Fruit fly (Drosophila melanogaster) whole organism, prepupa: Measurements from ENCODE around the gene CG10298.

Experiments used
- Blimp-1 ChIP-seq: fragments of 200-800 bp; sonication (Bioruptor generic); optimal IDR thresholded peaks from 3 replicates; lab custom pipeline; 2017; ENCODE audit warnings: missing biosample characterization, missing genetic modification characterization, mild to moderate bottlenecking, moderate library complexity, missing genetic modification reagents
- CG10631 ChIP-seq: fragments of 200-800 bp; sonication (Bioruptor generic); optimal IDR thresholded peaks from 2 replicates; lab custom pipeline; 2016; ENCODE audit warnings: missing biosample characterization, missing genetic modification characterization
- CG10669 ChIP-seq: fragments of 200-800 bp; sonication (Bioruptor generic); optimal IDR thresholded peaks from 3 replicates; lab custom pipeline; 2018; ENCODE audit warnings: missing biosample characterization, mild to moderate bottlenecking, missing genetic modification characterization, moderate library complexity
- CG11294 ChIP-seq: fragments of 200-800 bp; sonication (Bioruptor generic); IDR thresholded peaks from 2 replicates; pipeline ENCODE4 v1.3.6; 2022; ENCODE audit warnings: missing biosample characterization, missing genetic modification characterization
- CG11902 ChIP-seq: fragments of 200-800 bp; sonication (Bioruptor generic); optimal IDR thresholded peaks from 3 replicates; lab custom pipeline; 2016; ENCODE audit warnings: missing biosample characterization, missing genetic modification characterization
- CG15336 ChIP-seq: fragments of 200-800 bp; sonication (Bioruptor generic); IDR thresholded peaks from 2 replicates; pipeline ENCODE4 v1.3.6; 2022; ENCODE audit warnings: missing biosample characterization, missing genetic modification characterization
- CG16779 ChIP-seq: fragments of 200-800 bp; sonication (Bioruptor generic); optimal IDR thresholded peaks from 3 replicates; lab custom pipeline; 2017; ENCODE audit warnings: missing biosample characterization, mild to moderate bottlenecking, missing genetic modification characterization
- CG3032 ChIP-seq: fragments of 200-800 bp; optimal IDR thresholded peaks from 2 replicates; lab custom pipeline; 2019; ENCODE audit warnings: missing biosample characterization, mild to moderate bottlenecking, missing genetic modification characterization, moderate library complexity
- CG31627 ChIP-seq: fragments of 200-800 bp; sonication (Bioruptor generic); optimal IDR thresholded peaks from 3 replicates; lab custom pipeline; 2016; ENCODE audit warnings: missing biosample characterization, missing genetic modification characterization
- CG32006 ChIP-seq: fragments of 200-800 bp; sonication (Bioruptor generic); optimal IDR thresholded peaks from 3 replicates; lab custom pipeline; 2017; ENCODE audit warnings: missing biosample characterization, mild to moderate bottlenecking, missing genetic modification characterization
- CG3919 ChIP-seq: fragments of 200-800 bp; sonication (Bioruptor generic); optimal IDR thresholded peaks from 3 replicates; lab custom pipeline; 2016; ENCODE audit warnings: missing biosample characterization, missing genetic modification characterization
- CG4318 ChIP-seq: fragments of 200-800 bp; sonication (Bioruptor generic); optimal IDR thresholded peaks from 3 replicates; lab custom pipeline; 2017; ENCODE audit warnings: missing biosample characterization, mild to moderate bottlenecking, missing genetic modification characterization
- CG6276 ChIP-seq: fragments of 200-800 bp; sonication (Bioruptor generic); optimal IDR thresholded peaks from 2 replicates; lab custom pipeline; 2017; ENCODE audit warnings: missing biosample characterization, mild to moderate bottlenecking, missing genetic modification characterization
- CG6792 ChIP-seq: fragments of 200-800 bp; sonication (Bioruptor generic); optimal IDR thresholded peaks from 3 replicates; lab custom pipeline; 2016; ENCODE audit warnings: missing biosample characterization, missing genetic modification characterization
- CG6808 ChIP-seq: fragments of 200-800 bp; sonication (Bioruptor generic); optimal IDR thresholded peaks from 3 replicates; lab custom pipeline; 2017; ENCODE audit warnings: missing biosample characterization, missing genetic modification characterization, mild to moderate bottlenecking, moderate library complexity, missing genetic modification reagents
- CG6854 ChIP-seq: fragments of 200-800 bp; sonication (Bioruptor generic); optimal IDR thresholded peaks from 2 replicates; lab custom pipeline; 2017; ENCODE audit warnings: missing biosample characterization, mild to moderate bottlenecking, missing genetic modification characterization
- CG7368 ChIP-seq: fragments of 200-800 bp; sonication (Bioruptor generic); optimal IDR thresholded peaks from 3 replicates; lab custom pipeline; 2016; ENCODE audit warnings: missing biosample characterization, missing genetic modification characterization
- CG8119 ChIP-seq: fragments of 200-800 bp; sonication (Bioruptor generic); IDR thresholded peaks from 3 replicates; pipeline ENCODE4 v1.3.6; 2022; ENCODE audit warnings: missing biosample characterization, missing genetic modification characterization
- CG8319 ChIP-seq: fragments of 200-800 bp; sonication (Bioruptor generic); optimal IDR thresholded peaks from 3 replicates; lab custom pipeline; 2016; ENCODE audit warnings: missing biosample characterization, missing genetic modification characterization
- CG9139 ChIP-seq: fragments of 200-800 bp; sonication (Bioruptor generic); optimal IDR thresholded peaks from 3 replicates; lab custom pipeline; 2017; ENCODE audit warnings: missing biosample characterization, mild to moderate bottlenecking, missing genetic modification characterization
- Eip75B ChIP-seq: fragments of 200-800 bp; sonication (Bioruptor generic); optimal IDR thresholded peaks from 3 replicates; lab custom pipeline; 2016; ENCODE audit warnings: missing biosample characterization, missing genetic modification characterization
- Eip78C ChIP-seq: fragments of 200-800 bp; sonication (Bioruptor generic); peaks from one replicate; lab custom pipeline; 2016; ENCODE audit warnings: missing biosample characterization, missing genetic modification characterization
- Eip93F ChIP-seq: fragments of 200-800 bp; sonication (Bioruptor generic); optimal IDR thresholded peaks from 2 replicates; lab custom pipeline; 2016; ENCODE audit warnings: missing biosample characterization, mild to moderate bottlenecking, missing genetic modification characterization
- Ets21C ChIP-seq: fragments of 200-800 bp; sonication (Bioruptor generic); optimal IDR thresholded peaks from 3 replicates; lab custom pipeline; 2016; ENCODE audit warnings: missing biosample characterization, missing genetic modification characterization
- Ets96B ChIP-seq: fragments of 200-800 bp; optimal IDR thresholded peaks from 2 replicates; lab custom pipeline; 2019; ENCODE audit warnings: missing biosample characterization, mild to moderate bottlenecking, missing genetic modification characterization, moderate library complexity
- Hr38 ChIP-seq: sonication (Bioruptor generic); optimal IDR thresholded peaks from 2 replicates; lab custom pipeline; 2016; ENCODE audit warnings: missing biosample characterization, missing genetic modification characterization
- Hr39 ChIP-seq: fragments of 200-800 bp; sonication (Bioruptor generic); optimal IDR thresholded peaks from 2 replicates; lab custom pipeline; 2016; ENCODE audit warnings: missing biosample characterization, missing genetic modification characterization
- Hr4 ChIP-seq: fragments of 200-800 bp; sonication (Bioruptor generic); optimal IDR thresholded peaks from 3 replicates; lab custom pipeline; 2016; ENCODE audit warnings: missing biosample characterization, missing genetic modification characterization
- Lpt ChIP-seq: fragments of 200-800 bp; sonication (Bioruptor generic); optimal IDR thresholded peaks from 3 replicates; lab custom pipeline; 2016; ENCODE audit warnings: missing biosample characterization, missing genetic modification characterization
- Met ChIP-seq: fragments of 200-800 bp; sonication (Bioruptor generic); optimal IDR thresholded peaks from 3 replicates; lab custom pipeline; 2016; ENCODE audit warnings: missing biosample characterization, missing genetic modification characterization
- Sox14 ChIP-seq: fragments of 200-800 bp; sonication (Bioruptor generic); optimal IDR thresholded peaks from 3 replicates; lab custom pipeline; 2016; ENCODE audit warnings: missing biosample characterization, missing genetic modification characterization
- Sox15 ChIP-seq: fragments of 200-800 bp; sonication (Bioruptor generic); optimal IDR thresholded peaks from 3 replicates; lab custom pipeline; 2016; ENCODE audit warnings: missing biosample characterization, missing genetic modification characterization
- acj6 ChIP-seq: fragments of 200-800 bp; sonication (Bioruptor generic); optimal IDR thresholded peaks from 3 replicates; lab custom pipeline; 2016; ENCODE audit warnings: missing biosample characterization, missing genetic modification characterization
- cyc ChIP-seq: fragments of 200-800 bp; sonication (Bioruptor generic); optimal IDR thresholded peaks from 3 replicates; lab custom pipeline; 2016; ENCODE audit warnings: missing biosample characterization, missing genetic modification characterization
- dac ChIP-seq: fragments of 200-800 bp; sonication (Bioruptor generic); optimal IDR thresholded peaks from 2 replicates; lab custom pipeline; 2017; ENCODE audit warnings: missing biosample characterization, mild to moderate bottlenecking, missing genetic modification characterization
- dsx ChIP-seq: fragments of 200-800 bp; optimal IDR thresholded peaks from 3 replicates; lab custom pipeline; 2019; ENCODE audit warnings: missing biosample characterization, mild to moderate bottlenecking, missing genetic modification characterization, moderate library complexity; ENCODE audit not compliant: poor library complexity, severe bottlenecking
- eg ChIP-seq: fragments of 200-800 bp; sonication (Bioruptor generic); IDR thresholded peaks from 3 replicates; pipeline ENCODE4 v1.3.6; 2022; ENCODE audit warnings: missing biosample characterization, missing genetic modification characterization
- esn ChIP-seq: fragments of 200-800 bp; sonication (Bioruptor generic); optimal IDR thresholded peaks from 2 replicates; lab custom pipeline; 2016; ENCODE audit warnings: missing biosample characterization, mild to moderate bottlenecking, missing genetic modification characterization, moderate library complexity
- fd85E ChIP-seq: fragments of 200-800 bp; sonication (Bioruptor generic); optimal IDR thresholded peaks from 3 replicates; lab custom pipeline; 2016; ENCODE audit warnings: missing biosample characterization, missing genetic modification characterization
- fkh ChIP-seq: fragments of 200-800 bp; sonication (Bioruptor generic); optimal IDR thresholded peaks from 3 replicates; lab custom pipeline; 2017; ENCODE audit warnings: missing biosample characterization, mild to moderate bottlenecking, missing genetic modification characterization, moderate library complexity
- lz ChIP-seq: fragments of 200-800 bp; sonication (Bioruptor generic); optimal IDR thresholded peaks from 3 replicates; lab custom pipeline; 2016; ENCODE audit warnings: missing biosample characterization, missing genetic modification characterization
- net ChIP-seq: fragments of 200-800 bp; sonication (Bioruptor generic); optimal IDR thresholded peaks from 3 replicates; lab custom pipeline; 2016; ENCODE audit warnings: missing biosample characterization, missing genetic modification characterization
- pdm3 ChIP-seq: fragments of 200-800 bp; sonication (Bioruptor generic); optimal IDR thresholded peaks from 3 replicates; lab custom pipeline; 2016; ENCODE audit warnings: missing biosample characterization, missing genetic modification characterization
- salr ChIP-seq, 2 experiments: fragments of 200-800 bp; sonication (Bioruptor generic); optimal IDR thresholded peaks; 3 replicates each; lab custom pipeline; 2016 to 2018; ENCODE audit warnings: missing biosample characterization in 2 of 2, missing genetic modification characterization in 2 of 2, mild to moderate bottlenecking in 1 of 2
- spab ChIP-seq: fragments of 200-800 bp; sonication (Bioruptor generic); optimal IDR thresholded peaks from 2 replicates; lab custom pipeline; 2017; ENCODE audit warnings: missing biosample characterization, mild to moderate bottlenecking, missing genetic modification characterization, missing genetic modification reagents
- ss ChIP-seq, 2 experiments: fragments of 200-800 bp; sonication (Bioruptor generic); optimal IDR thresholded peaks; 2 replicates in 1 of 2; 3 replicates in 1 of 2; lab custom pipeline; 2017 to 2018; ENCODE audit warnings: mild to moderate bottlenecking in 2 of 2, missing biosample characterization in 2 of 2, missing genetic modification characterization in 2 of 2, moderate library complexity in 1 of 2
- topi ChIP-seq: fragments of 200-800 bp; sonication (Bioruptor generic); optimal IDR thresholded peaks from 3 replicates; lab custom pipeline; 2016; ENCODE audit warnings: missing biosample characterization, missing genetic modification characterization
- vri ChIP-seq: fragments of 200-800 bp; sonication (Bioruptor generic); optimal IDR thresholded peaks from 3 replicates; lab custom pipeline; 2016; ENCODE audit warnings: missing biosample characterization, mild to moderate bottlenecking, missing genetic modification characterization

CG10298 gene

dm6 chr3R:6351181-6351580 is 8.4 kb downstream of the CG10298 start (continued):
- no peak for TF ChIP-seq net (GFP tag; lab: Kevin White, UChicago)
- peak; percentile 29 for TF ChIP-seq Lpt (GFP tag; lab: Kevin White, UChicago)
- TF ChIP-seq salr (GFP tag; optimal IDR thresholded peaks at IDR 0.05; lab: Kevin White, UChicago), result peak in 1 of 2 experiments; percentile 8
- TF ChIP-seq Hr39, result no peak
- TF ChIP-seq, all 60 proteins: peak for 11

- TF ChIP-seq CG15336 (GFP tag; lab: Robert Waterston, UW), result peak; percentile 73
- no peak for TF ChIP-seq CG6854 (GFP tag; lab: Kevin White, UChicago)
- peak; percentile 42 for TF ChIP-seq CG3032 (tag; lab: Kevin White, UChicago)
- TF ChIP-seq CG9139 (GFP tag; lab: Kevin White, UChicago), result no peak
- TF ChIP-seq Ets21C, result no peak
- TF ChIP-seq CG8319 (GFP tag; lab: Kevin White, UChicago), result no peak
- no peak for TF ChIP-seq CG31627 (GFP tag; lab: Kevin White, UChicago)
- peak; percentile 42 for TF ChIP-seq CG6808
- peak; percentile 34 for TF ChIP-seq Sox14 (GFP tag; lab: Kevin White, UChicago)
- no peak for TF ChIP-seq topi (GFP tag; lab: Kevin White, UChicago)
- TF ChIP-seq acj6, result peak; percentile 49
- TF ChIP-seq CG8119 (GFP tag; lab: Robert Waterston, UW), result peak; percentile 69
- no peak for TF ChIP-seq CG11902 (GFP tag; lab: Kevin White, UChicago)
- TF ChIP-seq eg, result peak; percentile 52; the same call in 2 of the 3 replicates
- TF ChIP-seq CG11294 (GFP tag; lab: Robert Waterston, UW), result no peak
- peak; percentile 9 for TF ChIP-seq Hr39
- no peak for TF ChIP-seq Lpt (GFP tag; lab: Kevin White, UChicago)
- no peak for TF ChIP-seq spab
- TF ChIP-seq CG10669 (GFP tag; lab: Kevin White, UChicago), result peak; percentile 39
- peak; percentile 24 for TF ChIP-seq CG3919 (GFP tag; lab: Kevin White, UChicago)
- TF ChIP-seq CG4318 (GFP tag; lab: Kevin White, UChicago), result peak; percentile 45
- peak; percentile 64 for TF ChIP-seq CG6276 (GFP tag; lab: Kevin White, UChicago)
- peak; percentile 77 for TF ChIP-seq CG32006
- TF ChIP-seq pdm3 (GFP tag; lab: Kevin White, UChicago), result peak; percentile 47
- TF ChIP-seq dac (GFP tag; lab: Kevin White, UChicago), result peak; percentile 37
- no peak for TF ChIP-seq Met (GFP tag; lab: Kevin White, UChicago)
- TF ChIP-seq fd85E (GFP tag; lab: Kevin White, UChicago), result no peak
- peak; percentile 17 for TF ChIP-seq Ets96B (tag; lab: Kevin White, UChicago)
- peak; percentile 14 for TF ChIP-seq CG10631
- peak; percentile 38 for TF ChIP-seq fkh (GFP tag; lab: Kevin White, UChicago)
- TF ChIP-seq CG7368 (GFP tag; lab: Kevin White, UChicago), result no peak
- TF ChIP-seq ss (GFP tag; optimal IDR thresholded peaks at IDR 0.05; lab: Kevin White, UChicago), result no peak
- TF ChIP-seq Hr38 (GFP tag; lab: Kevin White, UChicago), result no peak
- TF ChIP-seq Blimp-1 (GFP tag; lab: Kevin White, UChicago), result no peak
- peak; percentile 13 for TF ChIP-seq dsx (GFP tag; lab: Kevin White, UChicago)
- no peak for TF ChIP-seq Sox15
- no peak for TF ChIP-seq lz (GFP tag; lab: Kevin White, UChicago)
- TF ChIP-seq vri (GFP tag; lab: Kevin White, UChicago), result no peak
- no peak for TF ChIP-seq CG6792 (GFP tag; lab: Kevin White, UChicago)
- TF ChIP-seq Eip78C, result peak; percentile 79
- TF ChIP-seq Hr4, result peak; percentile 76
- no peak for TF ChIP-seq cyc (GFP tag; lab: Kevin White, UChicago)
- peak; percentile 5 for TF ChIP-seq CG16779
- peak; percentile 4 for TF ChIP-seq Eip75B
- TF ChIP-seq esn (GFP tag; lab: Kevin White, UChicago), result peak; percentile 31
- no peak for TF ChIP-seq Eip93F (GFP tag; lab: Kevin White, UChicago)
- peak in 1 of 2 experiments; percentile 54 for TF ChIP-seq salr (GFP tag; optimal IDR thresholded peaks at IDR 0.05; lab: Kevin White, UChicago)
- TF ChIP-seq net (GFP tag; lab: Kevin White, UChicago), result peak; percentile 31
Observed at dm6 chr3R:6351696-6352378, 9.0 kb downstream of the CG10298 start.
